Worm (Caenorhabditis elegans): ENCODE data around the gene acly-2.

ce11 chrV:13161052-13161451 is 44.8 kb downstream of the acly-2 start:
- TF ChIP-seq nhr-237 (tag; optimal IDR thresholded peaks at IDR 0.05) (no peak), hlh-17 (GFP tag; optimal IDR thresholded peaks at IDR 0.05; ENCODE audit: borderline replicate concordance) (no peak), ztf-11 (tag; optimal IDR thresholded peaks at IDR 0.05) (no peak), aly-2 (tag; optimal IDR thresholded peaks at IDR 0.05) (no peak), nhr-20 (tag; optimal IDR thresholded peaks at IDR 0.05) (no peak), zag-1 (tag; optimal IDR thresholded peaks at IDR 0.05) (no peak), F16B12.6 (tag; optimal IDR thresholded peaks at IDR 0.05) (no peak), rnt-1 (tag; optimal IDR thresholded peaks at IDR 0.05) (no peak), pag-3 (tag; optimal IDR thresholded peaks at IDR 0.05; ENCODE audit: borderline replicate concordance, insufficient read depth) (no peak)
